Worm (Caenorhabditis elegans) whole organism, early embryonic: ENCODE results near the gene snt-1.

Source experiments
- F13C5.2 ChIP-seq: sonication (generic microtip); optimal IDR thresholded peaks from 2 replicates; lab custom pipeline; 2017; ENCODE audit warnings: mild to moderate bottlenecking, missing genetic modification characterization, inconsistent platforms, missing compliant biosample characterization
- aly-1 ChIP-seq: sonication (generic microtip); optimal IDR thresholded peaks from 2 replicates; lab custom pipeline; 2016; ENCODE audit warnings: missing genetic modification characterization, missing compliant biosample characterization
- ama-1 ChIP-seq: fragments of 150-350 bp; optimal IDR thresholded peaks from 2 replicates; lab custom pipeline; 2014
- tra-4 ChIP-seq: sonication (generic microtip); optimal IDR thresholded peaks from 2 replicates; lab custom pipeline; 2017; ENCODE audit warnings: missing genetic modification characterization, missing compliant biosample characterization

DNA sequence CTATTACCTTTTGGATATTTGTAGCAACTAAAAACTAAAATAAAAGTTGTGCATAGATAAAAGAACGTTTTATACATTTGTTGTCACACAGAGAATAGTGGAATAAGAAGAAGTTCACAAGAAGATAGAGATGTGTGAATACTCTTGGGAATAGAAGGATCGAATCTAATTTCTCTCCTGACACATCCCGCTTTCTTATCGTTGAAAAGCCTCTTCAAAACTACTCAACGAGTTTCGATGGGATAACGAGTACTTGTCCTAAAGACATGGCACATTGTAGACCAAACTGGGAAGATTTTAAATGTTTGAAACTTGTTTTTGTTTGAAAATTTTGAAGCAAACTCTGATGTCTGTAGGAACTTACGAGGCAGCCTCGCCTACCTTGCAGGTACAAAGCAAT lies 38.3 kb upstream of the snt-1 start:
- no peak for TF ChIP-seq tra-4
- TF ChIP-seq F13C5.2 = no peak
- no peak for TF ChIP-seq ama-1 (lab: Kevin White, UChicago)
- no peak for TF ChIP-seq aly-1 (tag; lab: Kevin White, UChicago)
